Fruit fly (Drosophila melanogaster) whole organism, embryonic: ENCODE results near the gene CG17855.

Source experiments
- Abd-B ChIP-seq: fragments of 200-800 bp; sonication (Bioruptor generic); optimal IDR thresholded peaks from 2 replicates; lab custom pipeline; 2018; ENCODE audit warnings: missing biosample characterization, mild to moderate bottlenecking, missing genetic modification characterization, moderate library complexity
- CG11456 ChIP-seq: fragments of 200-800 bp; sonication (Bioruptor generic); IDR thresholded peaks from 3 replicates; pipeline ENCODE4 v1.3.6; 2022; ENCODE audit warnings: missing biosample characterization, missing genetic modification characterization
- CG6175 ChIP-seq: fragments of 200-800 bp; sonication (Bioruptor generic); IDR thresholded peaks from 3 replicates; pipeline ENCODE4 v1.3.6; 2022; ENCODE audit warnings: missing biosample characterization, missing genetic modification characterization
- CG9932 ChIP-seq: fragments of 200-800 bp; sonication (Bioruptor generic); IDR thresholded peaks from 2 replicates; pipeline ENCODE4 v1.3.6; 2022; ENCODE audit warnings: missing biosample characterization, missing genetic modification characterization
- ERR ChIP-seq: fragments of 200-800 bp; sonication (Bioruptor generic); optimal IDR thresholded peaks from 2 replicates; lab custom pipeline; 2016; ENCODE audit warnings: missing biosample characterization, missing genetic modification characterization
- Hr51 ChIP-seq, 2 experiments: fragments of 200-800 bp; sonication (Bioruptor generic); optimal IDR thresholded peaks; 2 replicates in 1 of 2; 3 replicates in 1 of 2; lab custom pipeline; 2016 to 2018; ENCODE audit warnings: missing biosample characterization in 2 of 2, missing genetic modification characterization in 2 of 2, mild to moderate bottlenecking in 1 of 2, moderate library complexity in 1 of 2
- MTF-1 ChIP-seq: fragments of 200-800 bp; sonication (Bioruptor generic); optimal IDR thresholded peaks from 2 replicates; lab custom pipeline; 2018; ENCODE audit warnings: missing biosample characterization, mild to moderate bottlenecking, missing genetic modification characterization, borderline replicate concordance
- Mrtf ChIP-seq: fragments of 200-800 bp; sonication (Bioruptor generic); IDR thresholded peaks from 3 replicates; pipeline ENCODE4 v1.3.6; 2022; ENCODE audit warnings: missing biosample characterization, missing genetic modification characterization
- Oaz ChIP-seq: fragments of 200-800 bp; sonication (Bioruptor generic); IDR thresholded peaks from 2 replicates; pipeline ENCODE4 v1.3.6; 2022; ENCODE audit warnings: missing biosample characterization, missing genetic modification characterization
- Six4 ChIP-seq: fragments of 200-800 bp; sonication (Bioruptor generic); optimal IDR thresholded peaks from 2 replicates; lab custom pipeline; 2016; ENCODE audit warnings: missing biosample characterization, missing genetic modification characterization
- fd96Cb ChIP-seq: fragments of 200-800 bp; sonication (Bioruptor generic); optimal IDR thresholded peaks from 2 replicates; lab custom pipeline; 2018; ENCODE audit warnings: missing biosample characterization, mild to moderate bottlenecking, missing genetic modification characterization, moderate library complexity
- gro ChIP-seq: fragments of 200-800 bp; sonication (Bioruptor generic); optimal IDR thresholded peaks from 2 replicates; lab custom pipeline; 2016; ENCODE audit warnings: missing biosample characterization, missing genetic modification characterization
- lbe ChIP-seq: fragments of 200-800 bp; sonication (Bioruptor generic); optimal IDR thresholded peaks from 2 replicates; lab custom pipeline; 2016; ENCODE audit warnings: missing biosample characterization, mild to moderate bottlenecking, missing genetic modification characterization
- prd ChIP-seq, 3 experiments: fragments of >200 bp in 2 of 3; fragments of 200-800 bp in 1 of 3; sonication (Bioruptor generic) in 1 of 3; optimal IDR thresholded peaks in 2 of 3; IDR thresholded peaks in 1 of 3; 2 replicates in 2 of 3; 3 replicates in 1 of 3; pipeline versions ENCODE4 v1.3.6 to Lab custom; 2017 to 2022; ENCODE audit warnings: missing biosample characterization in 1 of 3, missing genetic modification characterization in 1 of 3

- TF ChIP-seq MTF-1 (GFP tag; lab: Kevin White, UChicago), result no peak
- no peak for TF ChIP-seq CG9932 (GFP tag; lab: Robert Waterston, UW)
- no peak for TF ChIP-seq fd96Cb (tag; lab: Kevin White, UChicago)
- TF ChIP-seq Abd-B (GFP tag; lab: Kevin White, UChicago), result no peak
- TF ChIP-seq lbe (GFP tag; lab: Kevin White, UChicago), result no peak
- TF ChIP-seq Oaz (GFP tag; lab: Robert Waterston, UW), result no peak
- TF ChIP-seq CG11456 (GFP tag; lab: Robert Waterston, UW), result no peak
- no peak for TF ChIP-seq CG6175 (GFP tag; lab: Robert Waterston, UW)
- TF ChIP-seq Six4 (GFP tag; lab: Kevin White, UChicago), result no peak
- TF ChIP-seq gro (GFP tag; lab: Kevin White, UChicago), result no peak
- TF ChIP-seq Mrtf (GFP tag; lab: Robert Waterston, UW), result no peak
- TF ChIP-seq prd (optimal IDR thresholded peaks at IDR 0.05; lab: Kevin White, UChicago), result no peak
- no peak for TF ChIP-seq prd (GFP tag; IDR thresholded peaks at IDR 0.05; lab: Robert Waterston, UW)
- TF ChIP-seq Hr51 (GFP tag; optimal IDR thresholded peaks at IDR 0.05; lab: Kevin White, UChicago), result no peak
- no peak for TF ChIP-seq ERR (GFP tag; lab: Kevin White, UChicago)
Observed at dm6 chr2L:9579538-9579937, 39.2 kb downstream of the CG17855 start, which contains the start of gene CG31709.
